Fruit fly (Drosophila melanogaster): ENCODE data around the gene lace.
A peak's percentile ranks its signal among the peaks of the same experiment; 100 is the strongest.

The lace gene

dm6 chr2L:15485626-15486486 is 13.1 kb upstream of the lace start (continued):
- no peak for TF ChIP-seq CG12299 (tag; optimal IDR thresholded peaks at IDR 0.05)

DNA sequence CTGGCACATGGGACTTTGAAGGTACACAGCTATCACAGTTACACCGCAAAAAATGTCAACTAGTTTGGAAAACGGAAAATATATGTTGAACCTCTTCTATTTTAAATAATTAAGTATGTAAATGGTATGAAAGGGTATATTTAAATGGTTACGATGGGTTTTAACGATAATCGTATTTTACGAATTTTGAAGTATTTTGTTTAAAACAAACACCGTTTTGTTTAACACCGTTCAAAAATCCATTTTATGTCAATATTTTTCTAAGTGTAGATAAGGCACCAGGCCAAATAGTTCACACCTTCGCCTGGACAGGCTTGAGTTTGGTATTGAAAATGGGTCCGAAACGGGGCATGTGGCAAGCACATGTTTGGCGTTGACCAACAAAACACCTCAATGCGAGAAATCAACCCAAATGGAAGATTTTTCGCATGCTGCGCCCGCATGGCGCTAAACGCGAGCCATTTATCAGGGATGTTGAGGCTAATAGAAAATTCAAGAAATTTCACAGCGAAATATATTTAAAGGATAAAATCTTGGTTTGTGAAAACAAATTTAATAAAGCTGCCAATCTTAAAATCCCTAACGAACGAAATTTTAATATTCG is 12.3 kb upstream of the lace start:
- TF ChIP-seq Hr3 (GFP tag; optimal IDR thresholded peaks at IDR 0.05) (no peak), so (GFP tag; IDR thresholded peaks at IDR 0.05) (no peak), Sin3A (optimal IDR thresholded peaks at IDR 0.05) (no peak), Ptx1 (GFP tag; IDR thresholded peaks at IDR 0.05) (no peak), dmrt11E (tag; optimal IDR thresholded peaks at IDR 0.05) (peak; percentile 38), crc (GFP tag; optimal IDR thresholded peaks at IDR 0.05) (no peak), Elba2 (GFP tag; optimal IDR thresholded peaks at IDR 0.05) (no peak), ttk (GFP tag; IDR thresholded peaks at IDR 0.05) (no peak), chm (GFP tag; IDR thresholded peaks at IDR 0.05) (no peak), Sry-δ (GFP tag; optimal IDR thresholded peaks at IDR 0.05) (no peak), Atf6 (GFP tag; IDR thresholded peaks at IDR 0.05) (no peak), eve (GFP tag; optimal IDR thresholded peaks at IDR 0.05) (no peak), vnd (GFP tag; IDR thresholded peaks at IDR 0.05; ENCODE audit: partially characterized antibody) (no peak), CG15479 (GFP tag; optimal IDR thresholded peaks at IDR 0.05) (peak; percentile 1), HLH54F (GFP tag; optimal IDR thresholded peaks at IDR 0.05) (no peak), CG30020 (tag; optimal IDR thresholded peaks at IDR 0.05) (no peak), D19B (GFP tag; optimal IDR thresholded peaks at IDR 0.05) (no peak), slp2 (GFP tag; optimal IDR thresholded peaks at IDR 0.05) (no peak), CG6654 (GFP tag; optimal IDR thresholded peaks at IDR 0.05) (no peak), CG16815 (GFP tag; optimal IDR thresholded peaks at IDR 0.05) (no peak), CG17361 (GFP tag; IDR thresholded peaks at IDR 0.05) (no peak), CG8765 (GFP tag; IDR thresholded peaks at IDR 0.05) (no peak), lola (GFP tag; optimal IDR thresholded peaks at IDR 0.05) (peak in 1 of 3 experiments; percentile 23), Myb (GFP tag; optimal IDR thresholded peaks at IDR 0.05) (no peak), fu2 (GFP tag; optimal IDR thresholded peaks at IDR 0.05) (no peak), MESR4 (GFP tag; optimal IDR thresholded peaks at IDR 0.05) (no peak), gsb-n (tag; optimal IDR thresholded peaks at IDR 0.05) (no peak), Dref (GFP tag; IDR thresholded peaks at IDR 0.05) (no peak), Adf1 (GFP tag; IDR thresholded peaks at IDR 0.05) (no peak), TFAM (GFP tag; optimal IDR thresholded peaks at IDR 0.05) (no peak), CG15696 (tag; optimal IDR thresholded peaks at IDR 0.05) (peak; percentile 64), CkIIα-i1 (GFP tag; IDR thresholded peaks at IDR 0.05) (no peak), stc (GFP tag; IDR thresholded peaks at IDR 0.05) (no peak), gem (tag; optimal IDR thresholded peaks at IDR 0.05) (peak; percentile 29), CG42726 (GFP tag; IDR thresholded peaks at IDR 0.05; ENCODE audit: partially characterized antibody) (no peak), Hr78 (GFP tag; optimal IDR thresholded peaks at IDR 0.05) (no peak), CG14710 (tag; optimal IDR thresholded peaks at IDR 0.05) (peak; percentile 10), CG3281 (GFP tag; optimal IDR thresholded peaks at IDR 0.05) (no peak), CG10274 (GFP tag; optimal IDR thresholded peaks at IDR 0.05) (no peak), CG9727 (GFP tag; optimal IDR thresholded peaks at IDR 0.05) (peak; percentile 40), nau (GFP tag; optimal IDR thresholded peaks at IDR 0.05) (no peak), GATAe (GFP tag; conservative IDR thresholded peaks at IDR 0.05) (no peak), dan (GFP tag; IDR thresholded peaks at IDR 0.05) (no peak), yki (optimal IDR thresholded peaks at IDR 0.05) (no peak), schlank (tag; optimal IDR thresholded peaks at IDR 0.05) (no peak), CG6272 (GFP tag; IDR thresholded peaks at IDR 0.05) (no peak), chif (GFP tag; optimal IDR thresholded peaks at IDR 0.05) (no peak)

Measured in whole organism, embryonic.